Worm (Caenorhabditis elegans): ENCODE data around the gene bus-5.

- no peak for TF ChIP-seq ama-1 (optimal IDR thresholded peaks at IDR 0.05)
- no peak for TF ChIP-seq ceh-44 (GFP tag; IDR thresholded peaks at IDR 0.05)
- no peak for TF ChIP-seq lir-3 (tag; optimal IDR thresholded peaks at IDR 0.05)
- no peak for TF ChIP-seq nhr-10 (tag; optimal IDR thresholded peaks at IDR 0.05)
- TF ChIP-seq ZK546.5 (tag; optimal IDR thresholded peaks at IDR 0.05), result no peak
- TF ChIP-seq lin-39 (tag; optimal IDR thresholded peaks at IDR 0.05), result no peak
- TF ChIP-seq zag-1 (tag; optimal IDR thresholded peaks at IDR 0.05), result no peak
- TF ChIP-seq lin-13 (GFP tag; optimal IDR thresholded peaks at IDR 0.05), result no peak
- TF ChIP-seq lsy-2 (tag; optimal IDR thresholded peaks at IDR 0.05), result no peak
- no peak for TF ChIP-seq ztf-11 (tag; optimal IDR thresholded peaks at IDR 0.05)
- TF ChIP-seq snpc-4 (tag; optimal IDR thresholded peaks at IDR 0.05), result no peak
Observed at ce11 chrX:2078822-2079221, 34.1 kb downstream of the bus-5 start.

Data from whole organism, L4 larva.